Worm (Caenorhabditis elegans): ENCODE data around the gene C10G8.8.

DNA sequence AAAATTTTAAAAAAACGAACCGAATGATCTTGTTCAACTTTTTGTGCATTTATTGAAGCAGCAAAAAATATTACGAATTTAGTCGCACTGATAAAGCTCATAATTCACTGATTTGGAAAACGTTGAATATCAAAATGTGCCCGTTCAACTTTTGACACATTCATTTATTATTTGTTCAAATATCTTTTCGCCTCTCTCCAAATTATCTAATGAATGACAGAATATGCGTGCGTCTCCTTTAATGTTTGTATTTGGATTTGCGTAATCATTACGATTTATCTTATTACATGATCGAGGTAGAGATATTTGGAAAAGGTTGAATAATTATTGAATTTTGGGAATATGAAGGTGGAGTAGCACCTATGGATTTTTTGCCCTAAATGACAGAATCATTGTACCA is 21.3 kb upstream of the C10G8.8 start, which contains the start of gene T09D3.3:
- TF ChIP-seq tbx-9 (tag; optimal IDR thresholded peaks at IDR 0.05; ENCODE audit: borderline replicate concordance) (no peak), T07F8.4 (tag; optimal IDR thresholded peaks at IDR 0.05) (no peak), ama-1 (optimal IDR thresholded peaks at IDR 0.05) (no peak), ama-1 (GFP tag; optimal IDR thresholded peaks at IDR 0.05) (no peak), nhr-80 (tag; optimal IDR thresholded peaks at IDR 0.05) (no peak), pbrm-1 (GFP tag; IDR thresholded peaks at IDR 0.05) (no peak), hlh-26 (GFP tag; conservative IDR thresholded peaks at IDR 0.05) (no peak), sdz-38 (tag; optimal IDR thresholded peaks at IDR 0.05) (no peak), snpc-4 (GFP tag; optimal IDR thresholded peaks at IDR 0.05) (no peak), snpc-4 (tag; optimal IDR thresholded peaks at IDR 0.05) (no peak), chd-7 (tag; optimal IDR thresholded peaks at IDR 0.05) (no peak), hmg-1.2 (GFP tag; IDR thresholded peaks at IDR 0.05) (no peak), lin-26 (GFP tag; IDR thresholded peaks at IDR 0.05) (no peak)

Measured in whole organism, young adult.